Fruit fly (Drosophila melanogaster) whole organism, prepupa: ENCODE data around the gene Dbx.

ENCODE experiments used
- CG9139 ChIP-seq: fragments of 200-800 bp; sonication (Bioruptor generic); optimal IDR thresholded peaks from 3 replicates; lab custom pipeline; 2017; ENCODE audit warnings: missing biosample characterization, mild to moderate bottlenecking, missing genetic modification characterization
- Sox15 ChIP-seq: fragments of 200-800 bp; sonication (Bioruptor generic); optimal IDR thresholded peaks from 3 replicates; lab custom pipeline; 2016; ENCODE audit warnings: missing biosample characterization, missing genetic modification characterization

DNA sequence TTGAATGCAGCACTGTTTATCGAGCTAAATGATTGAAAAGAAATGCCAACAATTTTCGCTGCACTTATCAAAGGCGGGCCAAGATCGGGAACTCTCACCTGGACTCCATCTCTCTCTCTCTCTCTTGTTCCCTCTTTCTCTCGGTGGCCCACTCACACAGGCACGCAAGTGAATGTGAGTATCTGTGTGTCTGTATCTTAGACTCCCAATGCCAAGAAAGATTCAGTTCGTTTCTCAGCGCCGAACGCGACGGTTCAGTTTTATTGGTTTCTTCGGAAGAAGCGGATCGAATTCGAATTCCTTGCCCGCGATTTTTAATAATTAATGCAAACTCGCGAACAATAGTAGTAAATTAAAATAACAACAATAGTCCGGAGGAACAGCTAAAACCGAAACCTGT, 35.7 kb upstream of the Dbx start, which contains the start of gene Tmhs:
- TF ChIP-seq Sox15 (GFP tag; lab: Kevin White, UChicago) (no peak), CG9139 (GFP tag; lab: Kevin White, UChicago) (no peak)
